Fruit fly (Drosophila melanogaster) whole organism, embryonic: ENCODE data around the gene Sld5.

Experiments
- Ada2b ChIP-seq: fragments of 200-800 bp; sonication (Bioruptor generic); IDR thresholded peaks from 2 replicates; pipeline ENCODE4 v1.3.6; 2022; ENCODE audit warnings: missing biosample characterization, missing genetic modification characterization
- Asciz ChIP-seq: fragments of 200-800 bp; sonication (Bioruptor generic); optimal IDR thresholded peaks from 2 replicates; lab custom pipeline; 2017; ENCODE audit warnings: missing biosample characterization, mild to moderate bottlenecking, missing genetic modification characterization, missing genetic modification reagents
- BEAF-32 ChIP-seq: fragments of 200-800 bp; sonication (Bioruptor generic); optimal IDR thresholded peaks from 3 replicates; lab custom pipeline; 2017; ENCODE audit warnings: missing biosample characterization, missing genetic modification characterization, mild to moderate bottlenecking, moderate library complexity, missing genetic modification reagents
- Blimp-1 ChIP-seq: fragments of 200-800 bp; sonication (Bioruptor generic); optimal IDR thresholded peaks from 3 replicates; lab custom pipeline; 2018; ENCODE audit warnings: missing biosample characterization, missing genetic modification characterization, mild to moderate bottlenecking, moderate library complexity, missing genetic modification reagents
- CG10209 ChIP-seq: fragments of 200-800 bp; sonication (Bioruptor generic); optimal IDR thresholded peaks from 3 replicates; lab custom pipeline; 2017; ENCODE audit warnings: missing biosample characterization, mild to moderate bottlenecking, missing genetic modification characterization, missing genetic modification reagents
- CG11723 ChIP-seq: fragments of 200-800 bp; sonication (Bioruptor generic); optimal IDR thresholded peaks from 2 replicates; lab custom pipeline; 2017; ENCODE audit warnings: missing biosample characterization, mild to moderate bottlenecking, missing genetic modification characterization
- CG15073 ChIP-seq: fragments of 200-800 bp; sonication (Bioruptor generic); optimal IDR thresholded peaks from 2 replicates; lab custom pipeline; 2016; ENCODE audit warnings: missing biosample characterization, missing genetic modification characterization
- CG17568 ChIP-seq: fragments of 200-800 bp; sonication (Bioruptor generic); optimal IDR thresholded peaks from 2 replicates; lab custom pipeline; 2018; ENCODE audit warnings: missing biosample characterization, mild to moderate bottlenecking, missing genetic modification characterization, moderate library complexity
- CG18764 ChIP-seq: fragments of 200-800 bp; sonication (Bioruptor generic); optimal IDR thresholded peaks from 3 replicates; lab custom pipeline; 2016; ENCODE audit warnings: missing biosample characterization, missing genetic modification characterization
- CG3065 ChIP-seq: fragments of 200-800 bp; sonication (Bioruptor generic); optimal IDR thresholded peaks from 2 replicates; lab custom pipeline; 2016; ENCODE audit warnings: missing biosample characterization, missing genetic modification characterization
- CG31365 ChIP-seq: fragments of 200-800 bp; sonication (Bioruptor generic); optimal IDR thresholded peaks from 2 replicates; lab custom pipeline; 2018; ENCODE audit warnings: missing biosample characterization, mild to moderate bottlenecking, missing genetic modification characterization
- CG4360 ChIP-seq: fragments of 200-800 bp; sonication (Bioruptor generic); IDR thresholded peaks from 2 replicates; pipeline ENCODE4 v1.3.6; 2022; ENCODE audit warnings: missing biosample characterization, missing genetic modification characterization
- CG7372 ChIP-seq: fragments of 200-800 bp; sonication (Bioruptor generic); IDR thresholded peaks from 2 replicates; pipeline ENCODE4 v1.3.6; 2022; ENCODE audit warnings: missing biosample characterization, missing genetic modification characterization
- CG7745 ChIP-seq: fragments of 200-800 bp; sonication (Bioruptor generic); optimal IDR thresholded peaks from 2 replicates; lab custom pipeline; 2018; ENCODE audit warnings: missing biosample characterization, mild to moderate bottlenecking, missing genetic modification characterization, moderate library complexity
- CG7786 ChIP-seq: fragments of 200-800 bp; sonication (Bioruptor generic); optimal IDR thresholded peaks from 2 replicates; lab custom pipeline; 2016; ENCODE audit warnings: missing biosample characterization, missing genetic modification characterization
- CG8478 ChIP-seq: fragments of >200 bp; optimal IDR thresholded peaks from 2 replicates; lab custom pipeline; 2018
- D ChIP-seq, 2 experiments: fragments of 200-800 bp in 1 of 2; fragments of >200 bp in 1 of 2; sonication (Bioruptor generic) in 1 of 2; optimal IDR thresholded peaks; 2 replicates in 1 of 2; 3 replicates in 1 of 2; lab custom pipeline; 2017; ENCODE audit warnings: mild to moderate bottlenecking in 1 of 2, missing biosample characterization in 1 of 2, missing genetic modification characterization in 1 of 2, missing genetic modification reagents in 1 of 2
- Eip74EF ChIP-seq, 2 experiments: fragments of 200-800 bp in 1 of 2; fragments of >200 bp in 1 of 2; sonication (Bioruptor generic) in 1 of 2; optimal IDR thresholded peaks; 2 replicates each; lab custom pipeline; 2017 to 2019; ENCODE audit warnings: missing biosample characterization in 2 of 2, missing genetic modification characterization in 2 of 2, mild to moderate bottlenecking in 1 of 2, moderate library complexity in 1 of 2
- HLHmδ ChIP-seq: fragments of 200-800 bp; sonication (Bioruptor generic); optimal IDR thresholded peaks from 2 replicates; lab custom pipeline; 2018; ENCODE audit warnings: missing biosample characterization, mild to moderate bottlenecking, missing genetic modification characterization, moderate library complexity
- Max ChIP-seq: fragments of 200-800 bp; sonication (Bioruptor generic); optimal IDR thresholded peaks from 2 replicates; lab custom pipeline; 2016; ENCODE audit warnings: missing biosample characterization, mild to moderate bottlenecking, missing genetic modification characterization
- Med ChIP-seq: fragments of 200-800 bp; sonication (Bioruptor generic); peaks from one replicate; lab custom pipeline; 2016; ENCODE audit warnings: missing biosample characterization, missing genetic modification characterization, mild to moderate bottlenecking, inconsistent platforms, moderate library complexity
- NC2α ChIP-seq: fragments of 200-800 bp; sonication (Bioruptor generic); optimal IDR thresholded peaks from 2 replicates; lab custom pipeline; 2016; ENCODE audit warnings: missing biosample characterization, missing genetic modification characterization
- Opbp ChIP-seq: fragments of 200-800 bp; sonication (Bioruptor generic); IDR thresholded peaks from 3 replicates; pipeline ENCODE4 v1.3.6; 2022; ENCODE audit warnings: missing biosample characterization, missing genetic modification characterization; ENCODE audit not compliant: partially characterized antibody
- Scr ChIP-seq: fragments of 200-800 bp; sonication (Bioruptor generic); IDR thresholded peaks from 2 replicates; pipeline ENCODE4 v1.3.6; 2022; ENCODE audit warnings: missing biosample characterization, missing genetic modification characterization; ENCODE audit not compliant: partially characterized antibody
- Xbp1 ChIP-seq: fragments of 200-800 bp; sonication (Bioruptor generic); optimal IDR thresholded peaks from 3 replicates; lab custom pipeline; 2016; ENCODE audit warnings: missing biosample characterization, mild to moderate bottlenecking, missing genetic modification characterization
- ab ChIP-seq: fragments of 200-800 bp; sonication (Bioruptor generic); optimal IDR thresholded peaks from 2 replicates; lab custom pipeline; 2016; ENCODE audit warnings: missing biosample characterization, missing genetic modification characterization
- cas ChIP-seq: fragments of 200-800 bp; sonication (Bioruptor generic); IDR thresholded peaks from 2 replicates; pipeline ENCODE4 v1.3.6; 2022; ENCODE audit warnings: missing biosample characterization, missing genetic modification characterization
- cg ChIP-seq: fragments of 200-800 bp; sonication (Bioruptor generic); optimal IDR thresholded peaks from 3 replicates; lab custom pipeline; 2019; ENCODE audit warnings: missing biosample characterization, mild to moderate bottlenecking, missing genetic modification characterization, moderate library complexity
- disco-r ChIP-seq: fragments of 200-800 bp; sonication (Bioruptor generic); optimal IDR thresholded peaks from 2 replicates; lab custom pipeline; 2016; ENCODE audit warnings: missing biosample characterization, missing genetic modification characterization
- dpn ChIP-seq, 2 experiments: fragments of 200-800 bp; sonication (Bioruptor generic); optimal IDR thresholded peaks; 3 replicates each; lab custom pipeline; 2016; ENCODE audit warnings: missing biosample characterization in 2 of 2, missing genetic modification characterization in 2 of 2
- grn ChIP-seq: fragments of 200-800 bp; sonication (Bioruptor generic); optimal IDR thresholded peaks from 3 replicates; lab custom pipeline; 2017; ENCODE audit warnings: missing biosample characterization, missing genetic modification characterization
- gsb ChIP-seq: fragments of 200-800 bp; sonication (Bioruptor generic); IDR thresholded peaks from 2 replicates; pipeline ENCODE4 v1.3.6; 2022; ENCODE audit warnings: missing biosample characterization, missing genetic modification characterization
- kni ChIP-seq: fragments of 200-800 bp; sonication (Bioruptor generic); optimal IDR thresholded peaks from 3 replicates; lab custom pipeline; 2017; ENCODE audit warnings: mild to moderate bottlenecking, missing biosample characterization, missing genetic modification reagents, missing genetic modification characterization
- lab ChIP-seq: fragments of 200-800 bp; sonication (Bioruptor generic); optimal IDR thresholded peaks from 3 replicates; lab custom pipeline; 2017; ENCODE audit warnings: missing biosample characterization, missing genetic modification characterization, mild to moderate bottlenecking, moderate library complexity, missing genetic modification reagents
- lov ChIP-seq, 2 experiments: fragments of 200-800 bp in 1 of 2; fragments of >200 bp in 1 of 2; sonication (Bioruptor generic) in 1 of 2; IDR thresholded peaks in 1 of 2; optimal IDR thresholded peaks in 1 of 2; 2 replicates in 1 of 2; 3 replicates in 1 of 2; pipeline versions ENCODE4 v1.3.6 to Lab custom; 2017 to 2022; ENCODE audit warnings: missing biosample characterization in 1 of 2, missing genetic modification characterization in 1 of 2
- nerfin-1 ChIP-seq: fragments of 200-800 bp; sonication (Bioruptor generic); optimal IDR thresholded peaks from 3 replicates; lab custom pipeline; 2019; ENCODE audit warnings: missing biosample characterization, mild to moderate bottlenecking, missing genetic modification characterization, moderate library complexity
- nerfin-2 ChIP-seq: fragments of 200-800 bp; sonication (Bioruptor generic); IDR thresholded peaks from 2 replicates; pipeline ENCODE4 v1.3.6; 2022; ENCODE audit warnings: missing biosample characterization, missing genetic modification characterization; ENCODE audit not compliant: partially characterized antibody
- nom ChIP-seq: fragments of 200-800 bp; sonication (Bioruptor generic); optimal IDR thresholded peaks from 2 replicates; lab custom pipeline; 2017; ENCODE audit warnings: missing biosample characterization, missing genetic modification characterization, mild to moderate bottlenecking, moderate library complexity, missing genetic modification reagents
- oc ChIP-seq: fragments of 200-800 bp; sonication (Bioruptor generic); optimal IDR thresholded peaks from 2 replicates; lab custom pipeline; 2018; ENCODE audit warnings: missing biosample characterization, mild to moderate bottlenecking, missing genetic modification characterization, moderate library complexity
- pita ChIP-seq: fragments of 200-800 bp; sonication (Bioruptor generic); optimal IDR thresholded peaks from 2 replicates; lab custom pipeline; 2017; ENCODE audit warnings: missing biosample characterization, mild to moderate bottlenecking, missing genetic modification characterization
- pros ChIP-seq: fragments of 200-800 bp; sonication (Bioruptor generic); optimal IDR thresholded peaks from 3 replicates; lab custom pipeline; 2019; ENCODE audit warnings: missing biosample characterization, mild to moderate bottlenecking, missing genetic modification characterization, moderate library complexity
- schlank ChIP-seq: fragments of 200-800 bp; sonication (Bioruptor generic); optimal IDR thresholded peaks from 2 replicates; lab custom pipeline; 2018; ENCODE audit warnings: missing biosample characterization, mild to moderate bottlenecking, missing genetic modification characterization
- sens ChIP-seq: fragments of 200-800 bp; sonication (Bioruptor generic); peaks from one replicate; lab custom pipeline; 2016; ENCODE audit warnings: missing biosample characterization, missing genetic modification characterization
- sr ChIP-seq: fragments of 200-800 bp; sonication (Bioruptor generic); IDR thresholded peaks from 3 replicates; pipeline ENCODE4 v1.3.6; 2022; ENCODE audit warnings: missing biosample characterization, missing genetic modification characterization
- tin ChIP-seq: fragments of 200-800 bp; sonication (Bioruptor generic); optimal IDR thresholded peaks from 3 replicates; lab custom pipeline; 2016; ENCODE audit warnings: missing biosample characterization, missing genetic modification characterization
- usp ChIP-seq: fragments of >200 bp; optimal IDR thresholded peaks from 2 replicates; lab custom pipeline; 2017; ENCODE audit warnings: missing biosample characterization, missing genetic modification characterization
- vvl ChIP-seq: fragments of 200-800 bp; sonication (Bioruptor generic); IDR thresholded peaks from 2 replicates; pipeline ENCODE4 v1.3.6; 2022; ENCODE audit warnings: missing biosample characterization, missing genetic modification characterization
- wor ChIP-seq: fragments of 200-800 bp; sonication (Bioruptor generic); IDR thresholded peaks from 2 replicates; pipeline ENCODE4 v1.3.6; 2022; ENCODE audit warnings: missing biosample characterization, missing genetic modification characterization
- zen ChIP-seq: fragments of 200-800 bp; sonication (Bioruptor generic); optimal IDR thresholded peaks from 3 replicates; lab custom pipeline; 2018; ENCODE audit warnings: missing biosample characterization, mild to moderate bottlenecking, missing genetic modification characterization, moderate library complexity

The Sld5 gene

DNA sequence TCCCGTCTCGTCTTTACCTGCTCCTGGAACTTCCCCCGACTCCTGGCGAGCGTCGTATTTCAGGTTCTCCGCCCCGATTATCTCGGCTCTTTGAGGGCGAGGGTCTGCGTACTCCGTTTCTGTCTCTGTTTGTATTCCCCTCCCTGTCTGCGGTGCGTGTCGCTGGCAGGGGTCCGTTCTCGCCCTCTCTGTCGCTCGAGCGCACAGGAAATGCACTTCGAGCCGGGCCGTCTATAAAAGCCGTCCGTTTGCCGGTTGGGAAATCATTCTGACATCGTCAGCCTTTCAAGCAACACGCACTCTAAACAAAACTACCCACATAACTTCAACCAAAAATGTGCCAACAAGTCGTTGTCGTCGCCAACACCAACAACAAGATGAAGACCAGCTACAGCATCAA, 45.7 kb downstream of the Sld5 start (continued):
- TF ChIP-seq Asciz (no peak), disco-r (no peak), CG17568 (GFP tag; lab: Kevin White, UChicago) (no peak), CG7372 (GFP tag; lab: Robert Waterston, UW) (no peak), zen (tag; lab: Kevin White, UChicago) (peak; percentile 37), gsb (GFP tag; lab: Robert Waterston, UW) (no peak), ab (no peak), sr (no peak), kni (GFP tag; lab: Kevin White, UChicago) (peak; percentile 91), cg (no peak), nom (GFP tag; lab: Kevin White, UChicago) (peak; percentile 18), Opbp (no peak), CG7786 (GFP tag; lab: Kevin White, UChicago) (no peak), HLHmδ (GFP tag; lab: Kevin White, UChicago) (peak; percentile 99), CG4360 (GFP tag; lab: Robert Waterston, UW) (peak; percentile 74), Med (GFP tag; lab: Kevin White, UChicago) (peak; percentile 62), CG10209 (no peak), schlank (no peak), usp (GFP tag; lab: Kevin White, UChicago) (no peak), lab (GFP tag; lab: Kevin White, UChicago) (no peak), CG18764 (no peak), pita (GFP tag; lab: Kevin White, UChicago) (no peak), Max (GFP tag; lab: Kevin White, UChicago) (no peak), nerfin-2 (no peak), CG15073 (no peak), CG8478 (lab: Kevin White, UChicago) (no peak), CG3065 (GFP tag; lab: Kevin White, UChicago) (no peak), wor (GFP tag; lab: Robert Waterston, UW) (no peak), pros (peak; percentile 80), tin (no peak), cas (GFP tag; lab: Robert Waterston, UW) (no peak), Ada2b (no peak), BEAF-32 (GFP tag; lab: Kevin White, UChicago) (no peak)

- TF ChIP-seq CG31365 (no peak), vvl (GFP tag; lab: Robert Waterston, UW) (peak; percentile 24; the same call in 1 of the 2 replicates), pros (peak; percentile 93), grn (GFP tag; lab: Kevin White, UChicago) (peak; percentile 8), nerfin-2 (no peak), dpn (GFP tag; optimal IDR thresholded peaks at IDR 0.05; lab: Kevin White, UChicago) (no peak), NC2α (no peak), CG7745 (tag; lab: Kevin White, UChicago) (peak; percentile 36), sens (peak; percentile 72), D (optimal IDR thresholded peaks at IDR 0.05; lab: Kevin White, UChicago) (peak; percentile 8), D (GFP tag; optimal IDR thresholded peaks at IDR 0.05; lab: Kevin White, UChicago) (no peak), nerfin-1 (tag; lab: Kevin White, UChicago) (peak; percentile 89), Xbp1 (GFP tag; lab: Kevin White, UChicago) (no peak), Scr (GFP tag; lab: Robert Waterston, UW) (no peak), oc (tag; lab: Kevin White, UChicago) (peak; percentile 48), CG11723 (no peak), Blimp-1 (GFP tag; lab: Kevin White, UChicago) (peak; percentile 24), lov (optimal IDR thresholded peaks at IDR 0.05; lab: Kevin White, UChicago) (no peak), lov (GFP tag; IDR thresholded peaks at IDR 0.05; lab: Robert Waterston, UW) (0 out of 3 replicates have a peak, but pooled peaks have one; percentile 9), HLHmδ (GFP tag; lab: Kevin White, UChicago) (peak; percentile 87), Eip74EF (GFP tag; optimal IDR thresholded peaks at IDR 0.05; lab: Kevin White, UChicago) (no peak)
These were observed 46.5 kb downstream of the Sld5 start for dm6 chr3R:26009766-26010414.
